Fruit fly (Drosophila melanogaster) whole organism, embryonic: ENCODE results near the gene TyrRII.

Experiments used
- Atf-2 ChIP-seq: fragments of 200-800 bp; sonication (Bioruptor generic); optimal IDR thresholded peaks from 2 replicates; lab custom pipeline; 2016; ENCODE audit warnings: missing biosample characterization, missing genetic modification characterization
- B-H1 ChIP-seq: fragments of 200-800 bp; sonication (Bioruptor generic); IDR thresholded peaks from 3 replicates; pipeline ENCODE4 v1.3.6; 2022; ENCODE audit warnings: missing biosample characterization, missing genetic modification characterization
- CG10274 ChIP-seq: fragments of 200-800 bp; sonication (Bioruptor generic); optimal IDR thresholded peaks from 3 replicates; lab custom pipeline; 2017; ENCODE audit warnings: missing biosample characterization, mild to moderate bottlenecking, missing genetic modification characterization
- CG10543 ChIP-seq: fragments of 200-800 bp; sonication (Bioruptor generic); optimal IDR thresholded peaks from 3 replicates; lab custom pipeline; 2017; ENCODE audit warnings: missing biosample characterization, mild to moderate bottlenecking, missing genetic modification characterization, moderate library complexity
- CG11247 ChIP-seq: fragments of 200-800 bp; sonication (Bioruptor generic); IDR thresholded peaks from 2 replicates; pipeline ENCODE4 v1.3.6; 2022; ENCODE audit warnings: missing biosample characterization, missing genetic modification characterization
- CG12236 ChIP-seq: fragments of 200-800 bp; sonication (Bioruptor generic); optimal IDR thresholded peaks from 2 replicates; lab custom pipeline; 2016; ENCODE audit warnings: missing biosample characterization, missing genetic modification characterization
- CG1233 ChIP-seq: fragments of 200-800 bp; sonication (Bioruptor generic); optimal IDR thresholded peaks from 4 replicates; lab custom pipeline; 2018; ENCODE audit warnings: missing biosample characterization, mild to moderate bottlenecking, missing genetic modification characterization
- CG12942 ChIP-seq: fragments of 200-800 bp; sonication (Bioruptor generic); optimal IDR thresholded peaks from 3 replicates; lab custom pipeline; 2016; ENCODE audit warnings: missing biosample characterization, missing genetic modification characterization
- CG14441 ChIP-seq: fragments of 200-800 bp; sonication (Bioruptor generic); IDR thresholded peaks from 2 replicates; pipeline ENCODE4 v1.3.6; 2022; ENCODE audit warnings: missing biosample characterization, missing genetic modification characterization
- CG17829 ChIP-seq: fragments of 200-800 bp; optimal IDR thresholded peaks from 2 replicates; lab custom pipeline; 2019; ENCODE audit warnings: missing biosample characterization, mild to moderate bottlenecking, missing genetic modification characterization, moderate library complexity
- CG18011 ChIP-seq: fragments of 200-800 bp; sonication (Bioruptor generic); optimal IDR thresholded peaks from 2 replicates; lab custom pipeline; 2017; ENCODE audit warnings: missing biosample characterization, missing genetic modification characterization, mild to moderate bottlenecking, moderate library complexity, missing genotype
- CG3281 ChIP-seq: fragments of 200-800 bp; sonication (Bioruptor generic); optimal IDR thresholded peaks from 3 replicates; lab custom pipeline; 2017; ENCODE audit warnings: missing biosample characterization, mild to moderate bottlenecking, missing genetic modification characterization
- CG5180 ChIP-seq: fragments of 200-800 bp; sonication (Bioruptor generic); optimal IDR thresholded peaks from 3 replicates; lab custom pipeline; 2017; ENCODE audit warnings: missing biosample characterization, missing genetic modification characterization, mild to moderate bottlenecking, moderate library complexity, missing genetic modification reagents
- CG6765 ChIP-seq: fragments of 200-800 bp; sonication (Bioruptor generic); optimal IDR thresholded peaks from 3 replicates; lab custom pipeline; 2017; ENCODE audit warnings: missing biosample characterization, mild to moderate bottlenecking, missing genetic modification characterization
- CG7745 ChIP-seq: fragments of 200-800 bp; sonication (Bioruptor generic); optimal IDR thresholded peaks from 2 replicates; lab custom pipeline; 2018; ENCODE audit warnings: missing biosample characterization, mild to moderate bottlenecking, missing genetic modification characterization, moderate library complexity
- CG7928 ChIP-seq: fragments of 200-800 bp; sonication (Bioruptor generic); optimal IDR thresholded peaks from 2 replicates; lab custom pipeline; 2017; ENCODE audit warnings: missing biosample characterization, mild to moderate bottlenecking, missing genetic modification characterization
- CG8290 ChIP-seq, 3 experiments: fragments of 200-800 bp; sonication (Bioruptor generic); optimal IDR thresholded peaks; 2 replicates each; lab custom pipeline; 2016 to 2019; ENCODE audit warnings: missing biosample characterization in 3 of 3, missing genetic modification characterization in 3 of 3, mild to moderate bottlenecking in 2 of 3, moderate library complexity in 1 of 3
- CG8765 ChIP-seq: fragments of 200-800 bp; sonication (Bioruptor generic); IDR thresholded peaks from 2 replicates; pipeline ENCODE4 v1.3.6; 2022; ENCODE audit warnings: missing biosample characterization, missing genetic modification characterization
- CG9876 ChIP-seq: fragments of 200-800 bp; sonication (Bioruptor generic); optimal IDR thresholded peaks from 2 replicates; lab custom pipeline; 2016; ENCODE audit warnings: missing biosample characterization, missing genetic modification characterization
- D ChIP-seq, 2 experiments: fragments of 200-800 bp in 1 of 2; fragments of >200 bp in 1 of 2; sonication (Bioruptor generic) in 1 of 2; optimal IDR thresholded peaks; 2 replicates in 1 of 2; 3 replicates in 1 of 2; lab custom pipeline; 2017; ENCODE audit warnings: mild to moderate bottlenecking in 1 of 2, missing biosample characterization in 1 of 2, missing genetic modification characterization in 1 of 2, missing genetic modification reagents in 1 of 2
- D19B ChIP-seq: fragments of 200-800 bp; sonication (Bioruptor generic); optimal IDR thresholded peaks from 2 replicates; lab custom pipeline; 2017; ENCODE audit warnings: missing biosample characterization, mild to moderate bottlenecking, missing genetic modification characterization
- Dfd ChIP-seq, 2 experiments: fragments of >200 bp; optimal IDR thresholded peaks; 2 replicates each; lab custom pipeline; 2017; ENCODE audit warnings: missing biosample characterization in 2 of 2, missing genetic modification characterization in 2 of 2
- Dp ChIP-seq: fragments of 200-800 bp; sonication (Bioruptor generic); optimal IDR thresholded peaks from 2 replicates; lab custom pipeline; 2018; ENCODE audit warnings: missing biosample characterization, mild to moderate bottlenecking, missing genetic modification characterization, moderate library complexity
- Fer1 ChIP-seq: fragments of 200-800 bp; sonication (Bioruptor generic); optimal IDR thresholded peaks from 2 replicates; lab custom pipeline; 2017; ENCODE audit warnings: missing biosample characterization, mild to moderate bottlenecking, missing genetic modification characterization
- Gug ChIP-seq: fragments of 200-800 bp; sonication (Bioruptor generic); IDR thresholded peaks from 4 replicates; pipeline ENCODE4 v1.3.6; 2022; ENCODE audit warnings: missing biosample characterization, missing genetic modification characterization
- HLH54F ChIP-seq: fragments of 200-800 bp; sonication (Bioruptor generic); optimal IDR thresholded peaks from 3 replicates; lab custom pipeline; 2016; ENCODE audit warnings: missing biosample characterization, missing genetic modification characterization
- HLHmδ ChIP-seq: fragments of 200-800 bp; sonication (Bioruptor generic); optimal IDR thresholded peaks from 2 replicates; lab custom pipeline; 2018; ENCODE audit warnings: missing biosample characterization, mild to moderate bottlenecking, missing genetic modification characterization, moderate library complexity
- Lim3 ChIP-seq: fragments of 200-800 bp; sonication (Bioruptor generic); IDR thresholded peaks from 2 replicates; pipeline ENCODE4 v1.3.6; 2022; ENCODE audit warnings: missing biosample characterization, missing genetic modification characterization
- Ptx1 ChIP-seq: fragments of 200-800 bp; sonication (Bioruptor generic); IDR thresholded peaks from 2 replicates; pipeline ENCODE4 v1.3.6; 2022; ENCODE audit warnings: missing biosample characterization, missing genetic modification characterization
- Side ChIP-seq: fragments of 200-800 bp; sonication (Bioruptor generic); optimal IDR thresholded peaks from 2 replicates; lab custom pipeline; 2016; ENCODE audit warnings: missing biosample characterization, missing genetic modification characterization
- Six4 ChIP-seq: fragments of 200-800 bp; sonication (Bioruptor generic); optimal IDR thresholded peaks from 2 replicates; lab custom pipeline; 2016; ENCODE audit warnings: missing biosample characterization, missing genetic modification characterization
- Sox100B ChIP-seq: fragments of 200-800 bp; sonication (Bioruptor generic); optimal IDR thresholded peaks from 3 replicates; lab custom pipeline; 2018; ENCODE audit warnings: missing biosample characterization, mild to moderate bottlenecking, missing genetic modification characterization
- ash1 ChIP-seq: fragments of 200-800 bp; sonication (Bioruptor generic); optimal IDR thresholded peaks from 2 replicates; lab custom pipeline; 2018; ENCODE audit warnings: missing biosample characterization, mild to moderate bottlenecking, missing genetic modification characterization
- btn ChIP-seq: fragments of 200-800 bp; sonication (Bioruptor generic); optimal IDR thresholded peaks from 2 replicates; lab custom pipeline; 2016; ENCODE audit warnings: missing biosample characterization, missing genetic modification characterization
- cato ChIP-seq: fragments of 200-800 bp; sonication (Bioruptor generic); optimal IDR thresholded peaks from 2 replicates; lab custom pipeline; 2016; ENCODE audit warnings: missing biosample characterization, missing genetic modification characterization, borderline replicate concordance
- cwo ChIP-seq: fragments of 200-800 bp; sonication (Bioruptor generic); optimal IDR thresholded peaks from 3 replicates; lab custom pipeline; 2017; ENCODE audit warnings: missing biosample characterization, missing genetic modification characterization, mild to moderate bottlenecking, moderate library complexity, missing genetic modification reagents
- gce ChIP-seq: fragments of 200-800 bp; sonication (Bioruptor generic); IDR thresholded peaks from 3 replicates; pipeline ENCODE4 v1.3.6; 2022; ENCODE audit warnings: missing biosample characterization, missing genetic modification characterization
- gsb ChIP-seq: fragments of 200-800 bp; sonication (Bioruptor generic); IDR thresholded peaks from 2 replicates; pipeline ENCODE4 v1.3.6; 2022; ENCODE audit warnings: missing biosample characterization, missing genetic modification characterization
- h ChIP-seq: fragments of >200 bp; optimal IDR thresholded peaks from 2 replicates; lab custom pipeline; 2017
- hbn ChIP-seq: fragments of 200-800 bp; sonication (Bioruptor generic); IDR thresholded peaks from 2 replicates; pipeline ENCODE4 v1.3.6; 2022; ENCODE audit warnings: missing biosample characterization, missing genetic modification characterization; ENCODE audit not compliant: partially characterized antibody
- kay ChIP-seq: fragments of 200-800 bp; sonication (Bioruptor generic); optimal IDR thresholded peaks from 2 replicates; lab custom pipeline; 2016; ENCODE audit warnings: missing biosample characterization, missing genetic modification characterization
- klu ChIP-seq: fragments of 200-800 bp; sonication (Bioruptor generic); IDR thresholded peaks from 2 replicates; pipeline ENCODE4 v1.3.6; 2022; ENCODE audit warnings: missing biosample characterization, missing genetic modification characterization
- lilli ChIP-seq: fragments of 200-800 bp; sonication (Bioruptor generic); optimal IDR thresholded peaks from 3 replicates; lab custom pipeline; 2016; ENCODE audit warnings: missing biosample characterization, missing genetic modification characterization
- pb ChIP-seq: fragments of 200-800 bp; sonication (Bioruptor generic); optimal IDR thresholded peaks from 3 replicates; lab custom pipeline; 2016; ENCODE audit warnings: missing biosample characterization, missing genetic modification characterization
- peb ChIP-seq: fragments of 200-800 bp; sonication (Bioruptor generic); IDR thresholded peaks from 2 replicates; pipeline ENCODE4 v1.3.6; 2022; ENCODE audit warnings: missing biosample characterization, missing genetic modification characterization
- psq ChIP-seq: fragments of 200-800 bp; sonication (Bioruptor generic); optimal IDR thresholded peaks from 2 replicates; lab custom pipeline; 2017; ENCODE audit warnings: missing biosample characterization, missing genetic modification characterization
- sens-2 ChIP-seq: fragments of 200-800 bp; sonication (Bioruptor generic); IDR thresholded peaks from 2 replicates; pipeline ENCODE4 v1.3.6; 2022; ENCODE audit warnings: missing biosample characterization, missing genetic modification characterization
- sug ChIP-seq: fragments of 200-800 bp; optimal IDR thresholded peaks from 2 replicates; lab custom pipeline; 2019; ENCODE audit warnings: missing biosample characterization, mild to moderate bottlenecking, missing genetic modification characterization, moderate library complexity
- unpg ChIP-seq: fragments of 200-800 bp; sonication (Bioruptor generic); optimal IDR thresholded peaks from 3 replicates; lab custom pipeline; 2018; ENCODE audit warnings: missing biosample characterization, mild to moderate bottlenecking, missing genetic modification characterization, moderate library complexity
- vvl ChIP-seq: fragments of 200-800 bp; sonication (Bioruptor generic); IDR thresholded peaks from 2 replicates; pipeline ENCODE4 v1.3.6; 2022; ENCODE audit warnings: missing biosample characterization, missing genetic modification characterization

The TyrRII gene

DNA sequence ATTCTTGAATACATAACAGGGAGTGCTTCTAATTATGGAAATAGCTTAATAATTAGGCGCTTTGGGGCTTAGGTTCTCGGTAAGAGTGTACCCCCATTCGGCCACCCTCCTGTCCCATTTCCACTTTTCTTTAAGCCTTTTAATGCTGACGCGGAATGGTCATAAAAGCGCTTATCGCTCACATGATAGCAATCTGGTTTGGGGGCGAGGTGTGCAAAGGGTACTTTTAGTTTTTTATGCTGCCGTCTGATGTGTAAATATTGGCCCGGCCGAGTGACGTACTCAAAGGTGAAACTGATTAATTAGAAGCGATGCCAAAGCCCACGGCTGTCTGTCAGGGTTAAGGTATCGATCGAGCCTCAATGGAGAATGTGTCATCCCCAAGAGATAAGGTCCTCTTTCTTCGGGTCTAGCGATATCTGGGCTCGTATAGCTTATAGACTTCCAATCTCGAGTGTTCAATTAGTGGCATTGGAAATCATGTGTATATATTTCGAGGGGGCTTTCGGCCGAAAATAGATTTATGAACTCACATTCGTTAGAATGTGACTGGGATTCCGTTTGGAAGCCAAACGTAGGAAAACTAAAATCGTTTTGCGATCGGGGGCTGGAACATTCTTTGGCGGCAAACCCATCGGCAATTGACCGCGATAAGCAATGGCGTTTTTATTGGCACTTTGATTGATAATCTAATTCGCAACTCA lies 23.5 kb downstream of the TyrRII start (continued):
- TF ChIP-seq CG14441 (GFP tag; lab: Robert Waterston, UW) (no peak), Dfd (GFP tag; optimal IDR thresholded peaks at IDR 0.05; lab: Kevin White, UChicago) (no peak), CG9876 (GFP tag; lab: Kevin White, UChicago) (no peak), klu (GFP tag; lab: Robert Waterston, UW) (no peak), Ptx1 (GFP tag; lab: Robert Waterston, UW) (peak; percentile 49; the same call in 1 of the 2 replicates), CG6765 (GFP tag; lab: Kevin White, UChicago) (no peak), kay (GFP tag; lab: Kevin White, UChicago) (no peak), CG7928 (GFP tag; lab: Kevin White, UChicago) (no peak), sug (tag; lab: Kevin White, UChicago) (peak; percentile 83), CG18011 (GFP tag; lab: Kevin White, UChicago) (no peak), hbn (GFP tag; lab: Robert Waterston, UW) (no peak), HLHmδ (no peak), HLH54F (no peak), CG17829 (tag; lab: Kevin White, UChicago) (no peak), B-H1 (GFP tag; lab: Robert Waterston, UW) (no peak), Side (no peak), psq (GFP tag; lab: Kevin White, UChicago) (no peak), CG5180 (GFP tag; lab: Kevin White, UChicago) (no peak), Dp (GFP tag; lab: Kevin White, UChicago) (no peak), CG12942 (GFP tag; lab: Kevin White, UChicago) (no peak), CG3281 (GFP tag; lab: Kevin White, UChicago) (peak; percentile 27), vvl (GFP tag; lab: Robert Waterston, UW) (no peak), gce (GFP tag; lab: Robert Waterston, UW) (no peak), CG8290 (GFP tag; optimal IDR thresholded peaks at IDR 0.05; lab: Kevin White, UChicago) (no peak), CG8290 (tag; optimal IDR thresholded peaks at IDR 0.05; lab: Kevin White, UChicago) (peak in 1 of 2 experiments; percentile 32), CG10274 (GFP tag; lab: Kevin White, UChicago) (no peak), CG1233 (GFP tag; lab: Kevin White, UChicago) (no peak), h (lab: Kevin White, UChicago) (no peak), gsb (GFP tag; lab: Robert Waterston, UW) (no peak), Lim3 (GFP tag; lab: Robert Waterston, UW) (no peak), peb (GFP tag; lab: Robert Waterston, UW) (no peak), Atf-2 (GFP tag; lab: Kevin White, UChicago) (no peak), sens-2 (GFP tag; lab: Robert Waterston, UW) (no peak), CG11247 (no peak), CG7745 (no peak), pb (GFP tag; lab: Kevin White, UChicago) (no peak), D (optimal IDR thresholded peaks at IDR 0.05; lab: Kevin White, UChicago) (no peak), D (GFP tag; optimal IDR thresholded peaks at IDR 0.05; lab: Kevin White, UChicago) (no peak), cwo (GFP tag; lab: Kevin White, UChicago) (peak; percentile 57), lilli (GFP tag; lab: Kevin White, UChicago) (no peak), CG10543 (GFP tag; lab: Kevin White, UChicago) (peak; percentile 49), CG8765 (GFP tag; lab: Robert Waterston, UW) (no peak), cato (no peak), ash1 (GFP tag; lab: Kevin White, UChicago) (no peak), Fer1 (peak; percentile 39), Sox100B (GFP tag; lab: Kevin White, UChicago) (no peak), unpg (GFP tag; lab: Kevin White, UChicago) (no peak), D19B (GFP tag; lab: Kevin White, UChicago) (no peak), Six4 (no peak), CG12236 (no peak), Gug (no peak), btn (GFP tag; lab: Kevin White, UChicago) (no peak)
